Worm (Caenorhabditis elegans): ENCODE measurements around the gene F57A8.7.
A peak's percentile ranks its signal among the peaks of the same experiment; 100 is the strongest.

DNA sequence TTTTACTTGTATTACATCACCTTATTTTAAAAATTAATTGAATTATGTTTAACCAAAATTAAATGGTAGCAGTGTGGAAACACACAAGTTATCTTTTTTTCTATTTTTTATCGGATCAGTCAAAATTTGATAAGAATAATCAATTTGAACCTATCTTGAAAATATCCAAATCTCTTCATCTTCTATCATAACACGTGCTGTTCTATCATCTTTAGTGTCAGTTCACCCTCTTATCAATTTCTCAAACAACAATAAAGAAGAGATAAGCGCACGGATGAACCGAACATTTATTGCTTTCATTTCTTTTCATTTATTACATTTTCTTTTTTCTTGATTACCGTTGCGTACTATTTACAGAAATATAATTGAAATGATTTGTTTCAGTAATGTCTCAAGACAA is 11.6 kb downstream of the F57A8.7 start, which contains the start of gene R04B5.5:
- TF ChIP-seq snpc-4 (tag; optimal IDR thresholded peaks at IDR 0.05) (no peak), elt-3 (tag; optimal IDR thresholded peaks at IDR 0.05) (peak; percentile 86), mab-5 (tag; optimal IDR thresholded peaks at IDR 0.05) (no peak)

All from whole organism, mixed stage, embryonic.